Worm (Caenorhabditis elegans): ENCODE measurements around the gene col-127.

Gene col-127

DNA sequence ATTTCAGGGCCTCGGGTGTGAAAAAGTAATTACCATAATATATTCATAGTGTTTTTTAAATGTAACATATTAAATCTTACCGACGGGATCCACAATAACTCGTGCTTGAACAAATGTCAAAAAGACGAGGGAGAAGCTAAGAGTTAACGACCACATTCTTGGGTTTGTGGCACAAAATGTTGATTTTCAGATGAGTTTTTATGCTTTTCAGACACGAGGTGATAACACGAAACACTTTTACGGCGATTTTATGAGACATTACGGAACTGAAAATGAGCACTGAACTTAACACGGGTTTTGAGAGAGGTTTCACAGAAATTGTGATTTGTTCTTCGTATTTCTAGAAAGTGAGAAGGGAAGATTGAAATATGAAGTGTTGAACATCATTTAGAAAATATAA lies 40.6 kb upstream of the col-127 start, which contains the start of gene B0035.13:
B0035.13 (minus strand) TSS at position 173 of the 400 bp plus-strand sequence.
- TF ChIP-seq nhr-80 (tag; optimal IDR thresholded peaks at IDR 0.05) (peak; percentile 18), let-607 (tag; optimal IDR thresholded peaks at IDR 0.05) (no peak), efl-1 (GFP tag; optimal IDR thresholded peaks at IDR 0.05) (no peak), B0261.1 (tag; optimal IDR thresholded peaks at IDR 0.05) (no peak), aptf-2 (GFP tag; conservative IDR thresholded peaks at IDR 0.05) (no peak)

ce11 chrIV:11304970-11305369 lies 39.0 kb upstream of the col-127 start:
- TF ChIP-seq ama-1 (optimal IDR thresholded peaks at IDR 0.05) (no peak), ama-1 (GFP tag; optimal IDR thresholded peaks at IDR 0.05) (no peak), rec-8 (tag; optimal IDR thresholded peaks at IDR 0.05) (no peak), athp-1 (tag; optimal IDR thresholded peaks at IDR 0.05) (no peak), nhr-120 (GFP tag; IDR thresholded peaks at IDR 0.05) (no peak), fkh-3 (tag; optimal IDR thresholded peaks at IDR 0.05) (no peak), egrh-3 (GFP tag; IDR thresholded peaks at IDR 0.05) (no peak), ceh-58 (GFP tag; IDR thresholded peaks at IDR 0.05) (no peak), F49E8.2 (tag; optimal IDR thresholded peaks at IDR 0.05; ENCODE audit: insufficient read depth) (no peak), hsf-1 (GFP tag; IDR thresholded peaks at IDR 0.05) (no peak), B0035.1 (tag; optimal IDR thresholded peaks at IDR 0.05) (no peak), nfya-2 (GFP tag; IDR thresholded peaks at IDR 0.05) (no peak), dpl-1 (GFP tag; optimal IDR thresholded peaks at IDR 0.05) (no peak), ets-4 (GFP tag; optimal IDR thresholded peaks at IDR 0.05) (no peak)

DNA sequence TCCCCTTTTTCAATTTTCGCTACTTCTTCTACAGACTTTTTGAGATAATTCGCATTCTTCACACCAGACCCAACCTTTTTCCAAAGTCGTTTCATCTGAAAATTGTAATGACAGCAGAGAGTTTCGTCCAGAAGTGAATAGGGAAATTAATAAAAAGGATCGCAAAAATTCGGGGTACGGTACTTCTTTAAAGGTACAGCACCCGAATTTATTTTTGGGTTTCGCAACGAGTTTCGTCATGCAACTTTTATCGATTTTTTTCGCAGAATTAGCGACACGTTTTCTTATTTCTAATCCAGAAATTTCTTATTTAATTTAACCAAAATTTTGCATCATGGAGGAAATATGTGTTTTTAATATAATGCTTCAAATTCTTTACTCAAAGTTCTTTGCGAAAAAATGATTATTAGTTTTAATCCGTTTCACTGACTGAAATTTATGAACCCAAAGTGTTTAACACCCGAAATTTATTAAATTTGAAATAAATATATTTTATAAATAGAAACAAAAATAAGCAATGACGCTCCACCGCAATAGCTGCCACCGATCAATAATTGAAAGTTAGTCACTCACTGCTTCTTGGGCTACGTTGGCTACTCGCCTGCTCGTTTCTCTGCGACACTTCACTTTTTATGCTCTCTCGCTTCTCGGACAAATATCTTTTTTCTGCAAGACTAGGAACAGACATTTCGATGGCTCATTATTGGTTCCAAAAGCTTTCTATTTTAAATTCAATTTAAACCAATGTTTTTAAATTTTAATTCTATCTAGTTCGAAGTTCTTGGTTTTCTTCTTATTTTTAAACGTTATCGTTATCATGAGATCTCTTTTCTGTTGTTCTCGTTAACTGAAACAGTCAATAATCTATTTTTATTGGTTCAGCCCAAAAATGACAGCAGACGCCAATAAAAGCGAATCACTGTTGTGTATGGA lies 32.4 kb upstream of the col-127 start, which contains the start of the genes B0035.15 and dnj-1:
B0035.15 (minus strand) TSS at position 99 of the 933 bp plus-strand sequence.
dnj-1 (plus strand) TSS at position 883 of the 933 bp plus-strand sequence.
- TF ChIP-seq mcd-1 (GFP tag; IDR thresholded peaks at IDR 0.05): peak; percentile 68
- TF ChIP-seq Y53G8AR.9 (GFP tag; conservative IDR thresholded peaks at IDR 0.05): no peak
- TF ChIP-seq nfya-1 (tag; optimal IDR thresholded peaks at IDR 0.05; ENCODE audit: borderline replicate concordance, insufficient read depth): no peak
- no peak for TF ChIP-seq rcor-1 (GFP tag; IDR thresholded peaks at IDR 0.05)
- TF ChIP-seq him-1 (tag; optimal IDR thresholded peaks at IDR 0.05): no peak
- TF ChIP-seq dox-1 (GFP tag; IDR thresholded peaks at IDR 0.05): no peak
- TF ChIP-seq snpc-1.1 (tag; optimal IDR thresholded peaks at IDR 0.05; ENCODE audit: insufficient read depth): no peak
- TF ChIP-seq madf-3 (GFP tag; IDR thresholded peaks at IDR 0.05): 0 out of 2 replicates have a peak, but pooled peaks have one; percentile 19
- no peak for TF ChIP-seq lag-1 (GFP tag; IDR thresholded peaks at IDR 0.05)
- no peak for TF ChIP-seq ztf-25 (GFP tag; IDR thresholded peaks at IDR 0.05)
- TF ChIP-seq egrh-3 (GFP tag; IDR thresholded peaks at IDR 0.05): no peak
- TF ChIP-seq cebp-2 (GFP tag; IDR thresholded peaks at IDR 0.05): no peak
- no peak for TF ChIP-seq ceh-27 (GFP tag; optimal IDR thresholded peaks at IDR 0.05)
- TF ChIP-seq snpc-3.4 (tag; optimal IDR thresholded peaks at IDR 0.05): no peak
- TF ChIP-seq K11D2.4 (GFP tag; IDR thresholded peaks at IDR 0.05): no peak
- TF ChIP-seq K12H6.12 (tag; optimal IDR thresholded peaks at IDR 0.05): no peak
- no peak for TF ChIP-seq snpc-1.3 (tag; optimal IDR thresholded peaks at IDR 0.05; ENCODE audit: insufficient read depth)
- no peak for TF ChIP-seq mel-28 (tag; optimal IDR thresholded peaks at IDR 0.05; ENCODE audit: borderline replicate concordance)
- no peak for TF ChIP-seq ceh-91 (GFP tag; IDR thresholded peaks at IDR 0.05)
- TF ChIP-seq C06A6.2 (GFP tag; conservative IDR thresholded peaks at IDR 0.05): no peak
- no peak for TF ChIP-seq ztf-3 (GFP tag; optimal IDR thresholded peaks at IDR 0.05)
- peak; percentile 56 for TF ChIP-seq attf-5 (GFP tag; optimal IDR thresholded peaks at IDR 0.05)
- 0 out of 2 replicates have a peak, but pooled peaks have one; percentile 19 for TF ChIP-seq D2030.7 (GFP tag; IDR thresholded peaks at IDR 0.05)
- peak; percentile 78 for TF ChIP-seq madf-6 (GFP tag; IDR thresholded peaks at IDR 0.05)
- TF ChIP-seq ama-1 (optimal IDR thresholded peaks at IDR 0.05): no peak
- TF ChIP-seq ama-1 (GFP tag; optimal IDR thresholded peaks at IDR 0.05): no peak
- no peak for TF ChIP-seq dpl-1 (GFP tag; optimal IDR thresholded peaks at IDR 0.05)
- no peak for TF ChIP-seq dpff-1 (tag; optimal IDR thresholded peaks at IDR 0.05)

All from whole organism, young adult.